Fruit fly (Drosophila melanogaster) whole organism, prepupa: ENCODE results near the gene CG31099.

Experiments used
- CG10631 ChIP-seq: fragments of 200-800 bp; sonication (Bioruptor generic); optimal IDR thresholded peaks from 2 replicates; lab custom pipeline; 2016; ENCODE audit warnings: missing biosample characterization, missing genetic modification characterization
- Eip75B ChIP-seq: fragments of 200-800 bp; sonication (Bioruptor generic); optimal IDR thresholded peaks from 3 replicates; lab custom pipeline; 2016; ENCODE audit warnings: missing biosample characterization, missing genetic modification characterization
- Eip78C ChIP-seq: fragments of 200-800 bp; sonication (Bioruptor generic); peaks from one replicate; lab custom pipeline; 2016; ENCODE audit warnings: missing biosample characterization, missing genetic modification characterization
- Ets21C ChIP-seq: fragments of 200-800 bp; sonication (Bioruptor generic); optimal IDR thresholded peaks from 3 replicates; lab custom pipeline; 2016; ENCODE audit warnings: missing biosample characterization, missing genetic modification characterization
- Hr39 ChIP-seq: fragments of 200-800 bp; sonication (Bioruptor generic); optimal IDR thresholded peaks from 2 replicates; lab custom pipeline; 2016; ENCODE audit warnings: missing biosample characterization, missing genetic modification characterization
- Met ChIP-seq: fragments of 200-800 bp; sonication (Bioruptor generic); optimal IDR thresholded peaks from 3 replicates; lab custom pipeline; 2016; ENCODE audit warnings: missing biosample characterization, missing genetic modification characterization
- acj6 ChIP-seq: fragments of 200-800 bp; sonication (Bioruptor generic); optimal IDR thresholded peaks from 3 replicates; lab custom pipeline; 2016; ENCODE audit warnings: missing biosample characterization, missing genetic modification characterization
- cyc ChIP-seq: fragments of 200-800 bp; sonication (Bioruptor generic); optimal IDR thresholded peaks from 3 replicates; lab custom pipeline; 2016; ENCODE audit warnings: missing biosample characterization, missing genetic modification characterization
- fd85E ChIP-seq: fragments of 200-800 bp; sonication (Bioruptor generic); optimal IDR thresholded peaks from 3 replicates; lab custom pipeline; 2016; ENCODE audit warnings: missing biosample characterization, missing genetic modification characterization
- lz ChIP-seq: fragments of 200-800 bp; sonication (Bioruptor generic); optimal IDR thresholded peaks from 3 replicates; lab custom pipeline; 2016; ENCODE audit warnings: missing biosample characterization, missing genetic modification characterization

DNA sequence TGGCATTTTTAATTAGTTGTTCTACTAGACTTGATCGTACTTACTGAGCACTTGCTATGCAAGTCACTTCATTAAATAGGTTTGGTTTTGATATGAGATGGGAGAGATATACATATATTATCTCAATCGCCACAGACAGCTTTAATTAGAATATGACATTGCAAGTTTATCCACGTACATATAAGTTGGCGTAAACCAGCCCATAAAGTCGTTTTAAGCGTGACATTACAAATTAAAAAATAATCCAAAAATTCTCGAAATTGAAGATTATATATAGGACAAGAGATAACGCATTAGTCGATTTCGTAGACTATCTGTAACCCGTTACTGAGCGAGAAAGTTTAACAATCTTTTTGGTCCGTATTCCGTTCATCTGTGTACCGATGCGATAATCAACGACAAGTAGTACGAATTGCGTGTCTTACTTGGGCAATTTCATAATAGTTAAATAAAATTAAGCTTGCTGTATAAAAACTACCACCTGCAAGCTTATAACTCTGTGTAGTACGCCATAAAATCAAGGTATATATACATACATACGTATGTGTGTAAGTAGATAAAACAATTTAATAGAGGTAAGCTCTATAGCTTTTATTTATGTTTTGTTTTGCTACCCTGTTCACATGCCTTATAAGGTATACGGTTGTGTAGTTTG lies 9.4 kb upstream of the CG31099 start, which contains the start of gene CG10560:
- TF ChIP-seq lz (GFP tag; lab: Kevin White, UChicago), result no peak
- TF ChIP-seq Eip75B (GFP tag; lab: Kevin White, UChicago), result no peak
- no peak for TF ChIP-seq fd85E
- TF ChIP-seq acj6 (GFP tag; lab: Kevin White, UChicago), result no peak
- TF ChIP-seq Hr39, result no peak
- no peak for TF ChIP-seq Met (GFP tag; lab: Kevin White, UChicago)
- TF ChIP-seq Ets21C, result no peak
- no peak for TF ChIP-seq CG10631
- no peak for TF ChIP-seq cyc
- TF ChIP-seq Eip78C (GFP tag; lab: Kevin White, UChicago), result no peak
